Worm (Caenorhabditis elegans): ENCODE measurements around the gene M28.4.

The M28.4 gene

DNA sequence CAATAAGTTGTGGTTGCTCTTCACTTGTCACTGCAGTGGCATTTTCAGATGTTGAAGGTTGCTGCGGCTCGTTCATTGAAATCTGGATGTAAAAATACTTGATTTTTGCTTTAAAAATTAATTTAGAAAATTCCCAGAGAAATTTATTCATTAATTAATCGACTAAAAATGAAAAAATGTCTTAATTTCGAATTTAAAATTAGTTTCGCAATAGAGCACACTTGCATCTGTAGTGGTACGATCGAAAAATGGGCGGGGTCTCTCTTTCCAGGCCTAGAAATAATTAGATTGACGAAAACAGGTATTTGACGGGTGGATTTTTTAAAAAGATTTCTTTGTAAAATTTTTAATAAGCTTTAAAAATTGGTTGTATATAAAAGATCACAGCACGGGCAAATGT lies 19.2 kb downstream of the M28.4 start, which contains the start of gene D2089.8:
Gene D2089.8, minus strand, starts transcription at position 84 of the 400 bp plus-strand sequence.
- peak; percentile 48 for TF ChIP-seq xnd-1 (tag; optimal IDR thresholded peaks at IDR 0.05)
- peak; percentile 45 for TF ChIP-seq F33H1.4 (GFP tag; IDR thresholded peaks at IDR 0.05)
- TF ChIP-seq dpl-1 (GFP tag; optimal IDR thresholded peaks at IDR 0.05), result peak; percentile 22
- TF ChIP-seq lsl-1 (GFP tag; optimal IDR thresholded peaks at IDR 0.05), result peak; percentile 71
- peak; percentile 94 for TF ChIP-seq madf-6 (GFP tag; IDR thresholded peaks at IDR 0.05)
- peak; percentile 92 for TF ChIP-seq madf-8 (GFP tag; conservative IDR thresholded peaks at IDR 0.05)
- 0 out of 2 replicates have a peak, but pooled peaks have one; percentile 23 for TF ChIP-seq D2030.7 (GFP tag; IDR thresholded peaks at IDR 0.05)
- TF ChIP-seq madf-3 (GFP tag; IDR thresholded peaks at IDR 0.05), result no peak
- no peak for TF ChIP-seq akir-1 (GFP tag; optimal IDR thresholded peaks at IDR 0.05)
- TF ChIP-seq efl-1 (GFP tag; optimal IDR thresholded peaks at IDR 0.05), result peak; percentile 67
- no peak for TF ChIP-seq ets-4 (GFP tag; optimal IDR thresholded peaks at IDR 0.05)
- peak; percentile 53 for TF ChIP-seq ceh-91 (GFP tag; IDR thresholded peaks at IDR 0.05)

DNA sequence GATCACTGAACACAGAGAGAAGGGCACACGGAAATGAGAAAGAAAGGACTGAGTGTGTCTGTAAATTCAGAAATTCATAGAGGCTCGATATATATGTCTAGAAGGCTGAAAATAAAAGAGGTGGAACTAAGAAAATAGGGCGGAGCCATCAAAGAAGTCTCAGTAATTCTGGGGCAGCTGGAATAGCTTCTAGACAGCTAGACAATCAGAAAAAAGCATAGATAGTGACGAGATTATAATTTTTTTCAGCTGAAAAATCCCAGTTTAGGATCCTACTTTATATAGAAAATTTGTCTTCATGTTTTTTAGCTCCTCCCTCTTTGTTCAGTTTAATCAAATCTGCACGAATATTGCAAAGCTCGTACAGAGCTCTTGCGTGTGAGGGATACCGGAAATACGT lies 21.5 kb downstream of the M28.4 start, which contains the start of gene D2089.3:
Gene D2089.3, minus strand, starts transcription at position 101 of the 400 bp plus-strand sequence.
- no peak for TF ChIP-seq Y53F4B.3 (GFP tag; IDR thresholded peaks at IDR 0.05)
- no peak for TF ChIP-seq Y79H2A.3 (GFP tag; conservative IDR thresholded peaks at IDR 0.05)
- TF ChIP-seq B0035.1 (tag; optimal IDR thresholded peaks at IDR 0.05), result no peak
- TF ChIP-seq cebp-2 (GFP tag; IDR thresholded peaks at IDR 0.05), result no peak
- TF ChIP-seq ZK185.1 (tag; optimal IDR thresholded peaks at IDR 0.05; ENCODE audit: poor library complexity, severe bottlenecking), result no peak
- no peak for TF ChIP-seq ceh-79 (tag; optimal IDR thresholded peaks at IDR 0.05)
- TF ChIP-seq attf-5 (GFP tag; optimal IDR thresholded peaks at IDR 0.05), result no peak

DNA sequence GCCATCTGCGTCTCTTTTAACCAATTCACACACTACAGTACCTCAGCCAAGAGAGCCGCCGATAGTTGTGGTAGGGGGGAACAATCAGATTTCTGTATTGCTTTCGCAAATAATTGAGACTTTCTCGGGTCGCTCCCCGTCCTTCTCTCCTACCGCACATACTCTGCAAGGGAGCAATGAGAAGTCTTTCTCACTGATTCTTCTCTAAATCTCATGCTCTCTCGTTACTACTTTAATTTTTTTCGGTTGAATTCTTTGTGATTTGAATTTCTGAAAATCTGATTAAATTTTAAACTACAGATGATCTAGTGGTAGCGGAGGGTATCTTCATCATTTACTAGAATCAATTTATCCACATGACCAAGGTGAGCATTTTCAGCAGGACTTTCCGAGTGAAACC lies 31.8 kb downstream of the M28.4 start, which contains the start of gene ptb-1:
Gene ptb-1, plus strand, starts transcription at position 301 of the 400 bp plus-strand sequence.
- TF ChIP-seq Y79H2A.3 (GFP tag; conservative IDR thresholded peaks at IDR 0.05) (no peak), snpc-4 (GFP tag; optimal IDR thresholded peaks at IDR 0.05) (no peak), snpc-4 (tag; optimal IDR thresholded peaks at IDR 0.05) (no peak), nfyb-1 (GFP tag; IDR thresholded peaks at IDR 0.05) (no peak), madf-10 (tag; optimal IDR thresholded peaks at IDR 0.05) (no peak), hrde-1 (tag; optimal IDR thresholded peaks at IDR 0.05; ENCODE audit: borderline replicate concordance) (no peak), lin-35 (GFP tag; optimal IDR thresholded peaks at IDR 0.05) (no peak), zfh-2 (GFP tag; conservative IDR thresholded peaks at IDR 0.05) (no peak), ccch-3 (GFP tag; optimal IDR thresholded peaks at IDR 0.05) (no peak), B0336.3 (GFP tag; IDR thresholded peaks at IDR 0.05) (no peak), pha-4 (tag; optimal IDR thresholded peaks at IDR 0.05) (no peak), ets-4 (GFP tag; optimal IDR thresholded peaks at IDR 0.05) (no peak), akir-1 (GFP tag; optimal IDR thresholded peaks at IDR 0.05) (no peak), unc-62 (GFP tag; optimal IDR thresholded peaks at IDR 0.05) (no peak), aptf-3 (GFP tag; IDR thresholded peaks at IDR 0.05) (no peak), ceh-27 (GFP tag; optimal IDR thresholded peaks at IDR 0.05) (no peak), atf-7 (tag; optimal IDR thresholded peaks at IDR 0.05) (no peak), dpl-1 (GFP tag; optimal IDR thresholded peaks at IDR 0.05) (no peak), tbx-9 (tag; optimal IDR thresholded peaks at IDR 0.05; ENCODE audit: borderline replicate concordance) (no peak), ztf-18 (tag; optimal IDR thresholded peaks at IDR 0.05) (no peak), mes-4 (tag; optimal IDR thresholded peaks at IDR 0.05) (no peak)
